Worm (Caenorhabditis elegans): Measurements from ENCODE around the gene chil-7.

ce11 chrII:9900276-9900675 is 29.3 kb upstream of the chil-7 start, which contains the start of gene unc-4:
- TF ChIP-seq hmbx-1 (tag; optimal IDR thresholded peaks at IDR 0.05) (no peak), ama-1 (optimal IDR thresholded peaks at IDR 0.05) (no peak), aly-1 (tag; optimal IDR thresholded peaks at IDR 0.05) (no peak), B0310.2 (tag; optimal IDR thresholded peaks at IDR 0.05) (no peak), flt-1 (GFP tag; IDR thresholded peaks at IDR 0.05) (no peak)

Measured in whole organism, early embryonic.